Fruit fly (Drosophila melanogaster): ENCODE measurements around the gene Apl.
A peak's percentile ranks its signal among the peaks of the same experiment; 100 is the strongest.

The Apl gene

DNA sequence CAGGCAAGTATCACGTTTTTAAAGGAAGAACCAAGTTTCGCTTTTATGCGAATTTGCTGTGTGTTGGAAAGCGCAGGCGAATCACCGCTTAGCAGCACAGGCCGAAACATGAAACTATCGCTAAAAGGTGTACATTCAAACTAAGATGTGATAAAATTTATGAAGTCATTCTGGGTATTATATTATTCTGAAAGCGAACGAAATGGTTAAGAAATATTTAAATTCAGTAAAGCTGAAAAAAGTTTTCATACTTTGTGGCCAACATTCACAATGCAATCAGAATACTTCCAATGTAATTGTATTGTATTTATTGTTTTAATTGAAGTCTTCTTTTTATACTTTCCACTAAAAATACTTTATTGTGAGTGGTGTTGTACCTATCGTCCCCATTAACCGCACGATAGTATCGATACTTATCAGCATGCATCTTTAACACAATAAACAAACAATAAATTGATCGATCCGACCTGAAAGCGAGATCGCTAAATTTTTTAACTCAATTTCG lies 13.7 kb upstream of the Apl start, which contains the start of gene Smn (continued):
- TF ChIP-seq CG8281 (tag; optimal IDR thresholded peaks at IDR 0.05) = peak; percentile 32
- peak; percentile 50 for TF ChIP-seq Abd-B (GFP tag; optimal IDR thresholded peaks at IDR 0.05)
- peak; percentile 71 for TF ChIP-seq CG9932 (GFP tag; IDR thresholded peaks at IDR 0.05)
- TF ChIP-seq CG2116 (GFP tag; optimal IDR thresholded peaks at IDR 0.05) = peak; percentile 97
- TF ChIP-seq CG7839 (tag; optimal IDR thresholded peaks at IDR 0.05) = peak; percentile 40
- peak; percentile 78; the same call in 2 of the 3 replicates for TF ChIP-seq Opbp (GFP tag; IDR thresholded peaks at IDR 0.05; ENCODE audit: partially characterized antibody)
- no peak for TF ChIP-seq CG4282 (GFP tag; optimal IDR thresholded peaks at IDR 0.05)
- TF ChIP-seq nau (GFP tag; optimal IDR thresholded peaks at IDR 0.05) = peak; percentile 16
- peak; percentile 53 for TF ChIP-seq grau (tag; optimal IDR thresholded peaks at IDR 0.05)
- peak; percentile 18 for TF ChIP-seq CG10979 (tag; optimal IDR thresholded peaks at IDR 0.05)
- TF ChIP-seq CG4707 (GFP tag; optimal IDR thresholded peaks at IDR 0.05) = no peak
- no peak for TF ChIP-seq CG4404 (GFP tag; IDR thresholded peaks at IDR 0.05)
- peak; percentile 52 for TF ChIP-seq shn (GFP tag; optimal IDR thresholded peaks at IDR 0.05)
- TF ChIP-seq CG12942 (GFP tag; optimal IDR thresholded peaks at IDR 0.05) = peak; percentile 22
- peak; percentile 13 for TF ChIP-seq CG13624 (GFP tag; optimal IDR thresholded peaks at IDR 0.05)
- TF ChIP-seq CG10462 (GFP tag; optimal IDR thresholded peaks at IDR 0.05) = no peak
- no peak for TF ChIP-seq HLH3B (GFP tag; IDR thresholded peaks at IDR 0.05)
- TF ChIP-seq hb (GFP tag; IDR thresholded peaks at IDR 0.05; ENCODE audit: partially characterized antibody) = peak; percentile 83
- peak; percentile 72 for TF ChIP-seq CG2129 (GFP tag; IDR thresholded peaks at IDR 0.05; ENCODE audit: partially characterized antibody)
- TF ChIP-seq CG15269 (tag; optimal IDR thresholded peaks at IDR 0.05) = peak; percentile 46
- TF ChIP-seq pb (GFP tag; optimal IDR thresholded peaks at IDR 0.05) = no peak
- peak; percentile 53; the same call in 1 of the 2 replicates for TF ChIP-seq CG31441 (GFP tag; IDR thresholded peaks at IDR 0.05)
- peak; percentile 87 for TF ChIP-seq bbx (GFP tag; IDR thresholded peaks at IDR 0.05; ENCODE audit: partially characterized antibody)
- TF ChIP-seq Chrac-16 (GFP tag; optimal IDR thresholded peaks at IDR 0.05) = peak; percentile 53
- no peak for TF ChIP-seq CG6854 (GFP tag; optimal IDR thresholded peaks at IDR 0.05)
- peak; percentile 22 for TF ChIP-seq Antp (GFP tag; optimal IDR thresholded peaks at IDR 0.05)
- TF ChIP-seq CG3838 (GFP tag; optimal IDR thresholded peaks at IDR 0.05) = no peak
- TF ChIP-seq CG17361 (GFP tag; IDR thresholded peaks at IDR 0.05) = peak; percentile 58; the same call in 2 of the 3 replicates
- no peak for TF ChIP-seq salm (tag; optimal IDR thresholded peaks at IDR 0.05)
- no peak for TF ChIP-seq sr (GFP tag; IDR thresholded peaks at IDR 0.05)
- TF ChIP-seq CG14860 (GFP tag; IDR thresholded peaks at IDR 0.05; ENCODE audit: partially characterized antibody) = peak; percentile 84
- peak; percentile 27 for TF ChIP-seq CG4328 (GFP tag; optimal IDR thresholded peaks at IDR 0.05)
- peak; percentile 30 for TF ChIP-seq Ets97D (GFP tag; optimal IDR thresholded peaks at IDR 0.05)
- peak; percentile 46; the same call in 1 of the 2 replicates for TF ChIP-seq Poxn (GFP tag; IDR thresholded peaks at IDR 0.05)
- peak; percentile 57 for TF ChIP-seq CG3281 (GFP tag; optimal IDR thresholded peaks at IDR 0.05)
- TF ChIP-seq CG4424 (GFP tag; optimal IDR thresholded peaks at IDR 0.05) = peak; percentile 37
- TF ChIP-seq gfzf (GFP tag; optimal IDR thresholded peaks at IDR 0.05) = peak; percentile 22
- TF ChIP-seq knrl (GFP tag; IDR thresholded peaks at IDR 0.05; ENCODE audit: partially characterized antibody) = peak; percentile 86
- peak; percentile 16 for TF ChIP-seq CG17186 (GFP tag; optimal IDR thresholded peaks at IDR 0.05)
- peak; percentile 34 for TF ChIP-seq CG8388 (GFP tag; optimal IDR thresholded peaks at IDR 0.05)
- no peak for TF ChIP-seq CG1529 (GFP tag; optimal IDR thresholded peaks at IDR 0.05)
- no peak for TF ChIP-seq CG11456 (GFP tag; IDR thresholded peaks at IDR 0.05)
- no peak for TF ChIP-seq pnt (GFP tag; optimal IDR thresholded peaks at IDR 0.05)
- TF ChIP-seq ttk (GFP tag; IDR thresholded peaks at IDR 0.05) = no peak
- TF ChIP-seq CG10565 (GFP tag; optimal IDR thresholded peaks at IDR 0.05) = no peak
- TF ChIP-seq hth (optimal IDR thresholded peaks at IDR 0.05) = no peak
- no peak for TF ChIP-seq CG6272 (GFP tag; IDR thresholded peaks at IDR 0.05)
- peak; percentile 9 for TF ChIP-seq en (GFP tag; optimal IDR thresholded peaks at IDR 0.05)
- TF ChIP-seq CG11723 (GFP tag; optimal IDR thresholded peaks at IDR 0.05) = peak; percentile 10
- peak; percentile 50 for TF ChIP-seq Max (GFP tag; optimal IDR thresholded peaks at IDR 0.05)

Measured in whole organism, embryonic.